Worm (Caenorhabditis elegans): ENCODE measurements around the gene rgr-1.

The rgr-1 gene

ce11 chrIII:9393114-9393780 lies at the start of gene rgr-1, which contains the start of gene gpr-2:
TSS of gene rgr-1 (plus strand) at chrIII:9393730.
TSS of gene gpr-2 (minus strand) at chrIII:9393164.
- no peak for TF ChIP-seq pha-4 (tag; optimal IDR thresholded peaks at IDR 0.05)
- peak; percentile 31 for TF ChIP-seq nfya-1 (tag; optimal IDR thresholded peaks at IDR 0.05)

ce11 chrIII:9344347-9344746 lies 49.2 kb upstream of the rgr-1 start, which contains the start of gene emb-9:
TSS of gene emb-9 (minus strand) at chrIII:9344447.
- no peak for TF ChIP-seq ceh-2 (tag; optimal IDR thresholded peaks at IDR 0.05)
- TF ChIP-seq pros-1 (tag; optimal IDR thresholded peaks at IDR 0.05) = no peak
- TF ChIP-seq sdc-2 (tag; optimal IDR thresholded peaks at IDR 0.05) = no peak
- no peak for TF ChIP-seq eyg-1 (tag; optimal IDR thresholded peaks at IDR 0.05)
- no peak for TF ChIP-seq hlh-8 (tag; optimal IDR thresholded peaks at IDR 0.05)
- TF ChIP-seq ets-4 (tag; optimal IDR thresholded peaks at IDR 0.05) = no peak
- TF ChIP-seq rnt-1 (tag; optimal IDR thresholded peaks at IDR 0.05) = no peak
- TF ChIP-seq ceh-31 (tag; optimal IDR thresholded peaks at IDR 0.05) = no peak
- TF ChIP-seq ceh-30 (tag; optimal IDR thresholded peaks at IDR 0.05) = no peak
- no peak for TF ChIP-seq fkh-10 (GFP tag; optimal IDR thresholded peaks at IDR 0.05)
- no peak for TF ChIP-seq ceh-45 (GFP tag; IDR thresholded peaks at IDR 0.05)
- TF ChIP-seq T23F11.4 (GFP tag; optimal IDR thresholded peaks at IDR 0.05) = no peak
- no peak for TF ChIP-seq fax-1 (tag; optimal IDR thresholded peaks at IDR 0.05)
- TF ChIP-seq hlh-15 (tag; optimal IDR thresholded peaks at IDR 0.05) = no peak
- TF ChIP-seq ceh-24 (tag; optimal IDR thresholded peaks at IDR 0.05) = no peak
- TF ChIP-seq ceh-9 (tag; optimal IDR thresholded peaks at IDR 0.05) = no peak
- TF ChIP-seq Y22D7AL.16 (tag; optimal IDR thresholded peaks at IDR 0.05) = no peak
- no peak for TF ChIP-seq syd-9 (tag; optimal IDR thresholded peaks at IDR 0.05)
- TF ChIP-seq madf-2 (tag; optimal IDR thresholded peaks at IDR 0.05) = no peak
- TF ChIP-seq lin-11 (tag; optimal IDR thresholded peaks at IDR 0.05) = no peak

ce11 chrIII:9346114-9346513 lies 47.4 kb upstream of the rgr-1 start:
- TF ChIP-seq unc-55 (GFP tag; optimal IDR thresholded peaks at IDR 0.05) (peak; percentile 97), F13H6.1 (tag; optimal IDR thresholded peaks at IDR 0.05) (no peak), ceh-18 (tag; optimal IDR thresholded peaks at IDR 0.05) (peak; percentile 1), sox-2 (GFP tag; IDR thresholded peaks at IDR 0.05) (no peak)

ce11 chrIII:9346722-9347121 lies 46.8 kb upstream of the rgr-1 start:
- TF ChIP-seq nhr-232 (tag; optimal IDR thresholded peaks at IDR 0.05) (no peak), lin-11 (tag; optimal IDR thresholded peaks at IDR 0.05) (no peak), ceh-31 (tag; optimal IDR thresholded peaks at IDR 0.05) (no peak), pat-9 (tag; optimal IDR thresholded peaks at IDR 0.05) (no peak), ahr-1 (tag; optimal IDR thresholded peaks at IDR 0.05) (no peak), elt-4 (tag; optimal IDR thresholded peaks at IDR 0.05) (no peak), pha-4 (tag; optimal IDR thresholded peaks at IDR 0.05) (no peak), ceh-6 (GFP tag; optimal IDR thresholded peaks at IDR 0.05) (no peak), zip-5 (tag; optimal IDR thresholded peaks at IDR 0.05) (no peak), hlh-6 (tag; optimal IDR thresholded peaks at IDR 0.05) (no peak), pax-1 (tag; optimal IDR thresholded peaks at IDR 0.05) (no peak), C08G9.2 (tag; optimal IDR thresholded peaks at IDR 0.05) (no peak), hlh-15 (tag; optimal IDR thresholded peaks at IDR 0.05) (no peak), ttx-3 (tag; optimal IDR thresholded peaks at IDR 0.05) (no peak), mec-3 (tag; optimal IDR thresholded peaks at IDR 0.05; ENCODE audit: borderline replicate concordance) (no peak), hlh-30 (tag; optimal IDR thresholded peaks at IDR 0.05; ENCODE audit: insufficient read depth) (no peak)

Data from whole organism, late embryonic.